Worm (Caenorhabditis elegans): ENCODE data around the gene cyp-29A4.

DNA sequence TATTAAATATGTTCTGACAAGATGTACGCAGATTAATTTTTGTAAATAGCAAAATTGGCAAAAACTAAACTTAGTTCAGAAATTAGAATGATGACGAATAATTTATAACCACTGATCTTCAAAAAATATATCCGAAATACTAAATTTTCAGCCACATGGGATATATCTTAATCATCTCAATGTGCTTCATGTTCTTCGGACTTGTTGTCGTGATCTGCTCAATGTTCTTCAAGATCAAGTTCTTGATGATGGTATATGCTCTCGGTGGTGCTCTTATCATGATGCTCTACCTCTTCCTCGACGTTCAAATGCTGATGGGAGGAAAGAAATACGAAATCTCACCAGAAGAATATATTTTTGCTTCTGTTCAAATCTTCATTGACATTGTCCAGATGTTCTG is 52.0 kb downstream of the cyp-29A4 start:
- TF ChIP-seq med-1 (GFP tag; optimal IDR thresholded peaks at IDR 0.05; ENCODE audit: insufficient read depth): no peak
- no peak for TF ChIP-seq klf-2 (GFP tag; conservative IDR thresholded peaks at IDR 0.05)
- no peak for TF ChIP-seq ztf-29 (GFP tag; IDR thresholded peaks at IDR 0.05)
- TF ChIP-seq flt-1 (GFP tag; IDR thresholded peaks at IDR 0.05): no peak
- TF ChIP-seq cog-1 (tag; optimal IDR thresholded peaks at IDR 0.05): no peak
- TF ChIP-seq T22C8.4 (GFP tag; IDR thresholded peaks at IDR 0.05): no peak
- TF ChIP-seq ref-1 (GFP tag; conservative IDR thresholded peaks at IDR 0.05): no peak

Measured in whole organism, midembryonic.